Worm (Caenorhabditis elegans): Measurements from ENCODE around the gene F14D7.1.

ce11 chrV:14267326-14267942 lies 21.8 kb downstream of the F14D7.1 start:
- TF ChIP-seq pqm-1 (tag; optimal IDR thresholded peaks at IDR 0.05), result no peak
- no peak for TF ChIP-seq zag-1 (tag; optimal IDR thresholded peaks at IDR 0.05)
- no peak for TF ChIP-seq nhr-23 (tag; optimal IDR thresholded peaks at IDR 0.05)
- no peak for TF ChIP-seq ceh-16 (tag; optimal IDR thresholded peaks at IDR 0.05)
